Fruit fly (Drosophila melanogaster): Measurements from ENCODE around the gene CG13460.
A peak's percentile ranks its signal among the peaks of the same experiment; 100 is the strongest.

The CG13460 gene

DNA sequence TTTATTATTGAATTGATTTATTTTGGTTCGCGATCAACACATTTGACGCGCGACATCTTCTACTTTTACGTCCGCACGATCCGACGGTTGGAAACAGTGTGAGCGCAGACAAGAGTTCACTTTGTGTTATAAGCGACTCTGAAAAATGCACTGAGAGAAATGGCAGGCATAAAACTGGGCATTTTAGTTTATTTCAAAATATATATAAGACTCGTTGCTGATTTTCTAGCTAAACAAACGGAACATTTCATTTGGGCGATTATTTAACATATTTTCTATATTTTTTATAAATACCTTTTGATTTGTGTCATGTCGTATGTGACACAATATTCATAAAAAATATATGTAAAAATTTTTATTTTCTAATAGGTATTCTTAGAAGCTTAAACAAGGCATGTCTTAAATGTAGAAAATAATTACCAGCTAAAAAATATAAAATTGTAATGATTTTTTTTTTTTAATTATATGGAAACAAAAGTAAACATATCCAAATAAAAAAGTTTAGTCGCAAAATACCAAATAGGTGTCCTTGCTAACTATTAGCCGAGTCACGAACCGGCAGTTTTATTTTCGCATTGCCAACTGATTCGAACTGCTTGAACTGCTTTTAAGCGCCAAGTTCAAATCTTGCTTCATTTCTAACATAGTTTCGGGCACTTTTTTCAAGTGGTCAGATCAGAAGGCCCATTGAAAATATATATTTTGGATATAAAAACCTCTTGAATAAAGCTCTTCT lies 47.4 kb downstream of the CG13460 start, which contains the start of gene Reck (continued):
- TF ChIP-seq hbn (GFP tag; IDR thresholded peaks at IDR 0.05; ENCODE audit: partially characterized antibody), result no peak
- peak; percentile 51 for TF ChIP-seq gfzf (GFP tag; optimal IDR thresholded peaks at IDR 0.05)
- TF ChIP-seq CG14050 (GFP tag; IDR thresholded peaks at IDR 0.05), result peak; percentile 80
- peak; percentile 70 for TF ChIP-seq odd (GFP tag; optimal IDR thresholded peaks at IDR 0.05)
- TF ChIP-seq emc (GFP tag; optimal IDR thresholded peaks at IDR 0.05), result peak; percentile 37
- TF ChIP-seq bbx (GFP tag; IDR thresholded peaks at IDR 0.05; ENCODE audit: partially characterized antibody), result no peak; the same call in 1 of the 2 replicates
- TF ChIP-seq CG34376 (GFP tag; optimal IDR thresholded peaks at IDR 0.05), result peak; percentile 32
- peak; percentile 84 for TF ChIP-seq HHEX (GFP tag; optimal IDR thresholded peaks at IDR 0.05)
- no peak for TF ChIP-seq BEAF-32 (GFP tag; optimal IDR thresholded peaks at IDR 0.05)
- no peak for TF ChIP-seq hkb (optimal IDR thresholded peaks at IDR 0.05)
- TF ChIP-seq hkb (GFP tag; IDR thresholded peaks at IDR 0.05), result peak; percentile 95
- peak; percentile 59 for TF ChIP-seq Deaf1 (tag; optimal IDR thresholded peaks at IDR 0.05)
- TF ChIP-seq Antp (GFP tag; optimal IDR thresholded peaks at IDR 0.05), result no peak
- peak; percentile 71 for TF ChIP-seq CG5245 (GFP tag; optimal IDR thresholded peaks at IDR 0.05)
- TF ChIP-seq Hmx (GFP tag; optimal IDR thresholded peaks at IDR 0.05), result no peak
- peak; percentile 45 for TF ChIP-seq CG10274 (GFP tag; optimal IDR thresholded peaks at IDR 0.05)
- peak; percentile 65 for TF ChIP-seq CG6683 (GFP tag; optimal IDR thresholded peaks at IDR 0.05)
- TF ChIP-seq HLH4C (GFP tag; IDR thresholded peaks at IDR 0.05; ENCODE audit: partially characterized antibody), result no peak
- peak; percentile 80 for TF ChIP-seq oc (tag; optimal IDR thresholded peaks at IDR 0.05)
- TF ChIP-seq B-H2 (GFP tag; optimal IDR thresholded peaks at IDR 0.05), result no peak
- peak; percentile 62 for TF ChIP-seq CG9437 (GFP tag; optimal IDR thresholded peaks at IDR 0.05)
- no peak for TF ChIP-seq Lim3 (GFP tag; IDR thresholded peaks at IDR 0.05)
- TF ChIP-seq twi (tag; optimal IDR thresholded peaks at IDR 0.05), result peak; percentile 41
- peak; percentile 16 for TF ChIP-seq NK7.1 (GFP tag; optimal IDR thresholded peaks at IDR 0.05)
- no peak for TF ChIP-seq kni (GFP tag; optimal IDR thresholded peaks at IDR 0.05)
- TF ChIP-seq CG32767 (GFP tag; IDR thresholded peaks at IDR 0.05), result 0 out of 2 replicates have a peak, but pooled peaks have one; percentile 19
- peak; percentile 77 for TF ChIP-seq CG1024 (GFP tag; IDR thresholded peaks at IDR 0.05)
- peak; percentile 76 for TF ChIP-seq cwo (GFP tag; optimal IDR thresholded peaks at IDR 0.05)
- TF ChIP-seq CG4617 (GFP tag; optimal IDR thresholded peaks at IDR 0.05; ENCODE audit: borderline replicate concordance), result peak; percentile 1
- no peak for TF ChIP-seq lov (optimal IDR thresholded peaks at IDR 0.05)
- peak; percentile 85; the same call in 2 of the 3 replicates for TF ChIP-seq lov (GFP tag; IDR thresholded peaks at IDR 0.05)
- no peak for TF ChIP-seq CG14965 (GFP tag; optimal IDR thresholded peaks at IDR 0.05; ENCODE audit: borderline replicate concordance)
- TF ChIP-seq CG14710 (tag; optimal IDR thresholded peaks at IDR 0.05), result peak; percentile 86
- peak; percentile 70 for TF ChIP-seq trem (tag; optimal IDR thresholded peaks at IDR 0.05)
- peak; percentile 73 for TF ChIP-seq grau (tag; optimal IDR thresholded peaks at IDR 0.05)
- TF ChIP-seq CG13624 (GFP tag; optimal IDR thresholded peaks at IDR 0.05), result peak; percentile 51
- TF ChIP-seq sug (tag; optimal IDR thresholded peaks at IDR 0.05), result peak; percentile 45
- no peak for TF ChIP-seq ab (GFP tag; optimal IDR thresholded peaks at IDR 0.05)
- TF ChIP-seq lilli (GFP tag; optimal IDR thresholded peaks at IDR 0.05), result peak; percentile 71
- no peak for TF ChIP-seq Usf (GFP tag; optimal IDR thresholded peaks at IDR 0.05)
- peak; percentile 74 for TF ChIP-seq kah (GFP tag; optimal IDR thresholded peaks at IDR 0.05)
- TF ChIP-seq pum (GFP tag; optimal IDR thresholded peaks at IDR 0.05), result peak; percentile 47
- TF ChIP-seq CG4707 (GFP tag; optimal IDR thresholded peaks at IDR 0.05), result peak; percentile 56
- peak; percentile 3 for TF ChIP-seq sd (tag; optimal IDR thresholded peaks at IDR 0.05)
- peak; percentile 46 to 81 for TF ChIP-seq Pdp1 (GFP tag; optimal IDR thresholded peaks at IDR 0.05)
- TF ChIP-seq Hr3 (GFP tag; optimal IDR thresholded peaks at IDR 0.05), result peak; percentile 80
- TF ChIP-seq BtbVII (GFP tag; optimal IDR thresholded peaks at IDR 0.05), result peak; percentile 85
- no peak for TF ChIP-seq CG4282 (GFP tag; optimal IDR thresholded peaks at IDR 0.05)
- TF ChIP-seq CHES-1-like (GFP tag; optimal IDR thresholded peaks at IDR 0.05), result no peak
